Worm (Caenorhabditis elegans): ENCODE measurements around the gene mig-38.

ce11 chrIV:11548671-11549070 is 45.4 kb upstream of the mig-38 start, which contains the start of gene M04B2.7:
- TF ChIP-seq ama-1 (optimal IDR thresholded peaks at IDR 0.05) (no peak), pag-3 (tag; optimal IDR thresholded peaks at IDR 0.05; ENCODE audit: borderline replicate concordance) (no peak), ceh-9 (tag; optimal IDR thresholded peaks at IDR 0.05) (no peak), fkh-6 (tag; optimal IDR thresholded peaks at IDR 0.05) (no peak), ceh-24 (tag; optimal IDR thresholded peaks at IDR 0.05) (no peak), ceh-48 (tag; optimal IDR thresholded peaks at IDR 0.05) (no peak), elt-2 (tag; optimal IDR thresholded peaks at IDR 0.05) (no peak)
